Worm (Caenorhabditis elegans) whole organism, late embryonic: ENCODE results near the gene T28D6.6.

Source experiments
- K09A11.1 ChIP-seq: sonication (generic microtip); optimal IDR thresholded peaks from 2 replicates; lab custom pipeline; 2017; ENCODE audit warnings: antibody characterized with exemption, mild to moderate bottlenecking, missing genetic modification characterization, missing compliant biosample characterization; ENCODE audit not compliant: insufficient read depth
- ceh-22 ChIP-seq: sonication (generic microtip); optimal IDR thresholded peaks from 2 replicates; lab custom pipeline; 2017; ENCODE audit warnings: missing biosample characterization, missing genetic modification characterization
- ceh-30 ChIP-seq: fragments of 150-350 bp; optimal IDR thresholded peaks from 2 replicates; lab custom pipeline; 2014; ENCODE audit warnings: missing biosample characterization, missing genetic modification characterization
- ceh-45 ChIP-seq: fragments of 200-800 bp; sonication (Bioruptor generic); IDR thresholded peaks from 2 replicates; pipeline ENCODE4 v1.3.6; 2022; ENCODE audit warnings: missing genetic modification reagents, missing genetic modification characterization, missing compliant biosample characterization
- elt-2 ChIP-seq: sonication (generic microtip); optimal IDR thresholded peaks from 2 replicates; lab custom pipeline; 2016; ENCODE audit warnings: missing genetic modification reagents, missing genetic modification characterization, missing compliant biosample characterization
- fkh-10 ChIP-seq: fragments of 150-350 bp; optimal IDR thresholded peaks from 2 replicates; lab custom pipeline; 2014; ENCODE audit warnings: missing biosample characterization, missing genetic modification reagents, missing genetic modification characterization
- hlh-13 ChIP-seq: fragments of 200-800 bp; sonication (Bioruptor generic); optimal IDR thresholded peaks from 2 replicates; lab custom pipeline; 2018; ENCODE audit warnings: mild to moderate bottlenecking, missing genetic modification characterization, missing compliant biosample characterization
- pha-4 ChIP-seq: fragments of 150-350 bp; optimal IDR thresholded peaks from 2 replicates; lab custom pipeline; 2018; ENCODE audit warnings: missing biosample characterization, missing genetic modification reagents, missing genetic modification characterization
- pqm-1 ChIP-seq: sonication (generic microtip); optimal IDR thresholded peaks from 2 replicates; lab custom pipeline; 2016; ENCODE audit warnings: missing genetic modification characterization, missing compliant biosample characterization
- sox-4 ChIP-seq: sonication (generic microtip); optimal IDR thresholded peaks from 2 replicates; lab custom pipeline; 2017; ENCODE audit warnings: mild to moderate bottlenecking, missing genetic modification characterization, inconsistent platforms, missing compliant biosample characterization
- unc-3 ChIP-seq, 2 experiments: fragments of 200-800 bp in 1 of 2; sonication (Bioruptor generic) in 1 of 2; sonication (generic microtip) in 1 of 2; conservative IDR thresholded peaks in 1 of 2; optimal IDR thresholded peaks in 1 of 2; 2 replicates each; pipeline versions ENCODE4 v1.3.6 to Lab custom; 2016 to 2022; ENCODE audit warnings: missing compliant biosample characterization in 2 of 2, missing genetic modification characterization in 2 of 2, missing genetic modification reagents in 1 of 2
- unc-86 ChIP-seq: sonication (generic microtip); optimal IDR thresholded peaks from 2 replicates; lab custom pipeline; 2016; ENCODE audit warnings: missing genetic modification characterization, missing compliant biosample characterization

- TF ChIP-seq unc-3 (GFP tag; conservative IDR thresholded peaks at IDR 0.05; lab: Robert Waterston, UW) (no peak), unc-3 (tag; optimal IDR thresholded peaks at IDR 0.05; lab: Kevin White, UChicago) (no peak), pha-4 (tag; lab: Kevin White, UChicago) (no peak), hlh-13 (GFP tag; lab: Kevin White, UChicago) (no peak), fkh-10 (GFP tag; lab: Kevin White, UChicago) (no peak), elt-2 (tag; lab: Kevin White, UChicago) (no peak), ceh-45 (no peak), ceh-30 (tag; lab: Kevin White, UChicago) (no peak), K09A11.1 (tag; lab: Kevin White, UChicago) (no peak), unc-86 (tag; lab: Kevin White, UChicago) (no peak), sox-4 (tag; lab: Kevin White, UChicago) (no peak), ceh-22 (no peak), pqm-1 (tag; lab: Kevin White, UChicago) (no peak)
Observed at ce11 chrIII:11337627-11338026, 5.3 kb downstream of the T28D6.6 start.
